Worm (Caenorhabditis elegans) whole organism, late embryonic: ENCODE data around the gene Y37D8A.2.

Experiments used
- C38D4.7 ChIP-seq: fragments of 200-800 bp; sonication (Bioruptor generic); optimal IDR thresholded peaks from 2 replicates; lab custom pipeline; 2018; ENCODE audit warnings: mild to moderate bottlenecking, missing genetic modification characterization, moderate library complexity, missing compliant biosample characterization
- K02D7.2 ChIP-seq: sonication (generic microtip); optimal IDR thresholded peaks from 2 replicates; lab custom pipeline; 2017; ENCODE audit warnings: mild to moderate bottlenecking, missing genetic modification characterization, missing compliant biosample characterization
- K09A11.1 ChIP-seq: sonication (generic microtip); optimal IDR thresholded peaks from 2 replicates; lab custom pipeline; 2017; ENCODE audit warnings: antibody characterized with exemption, mild to moderate bottlenecking, missing genetic modification characterization, missing compliant biosample characterization; ENCODE audit not compliant: insufficient read depth
- T23F11.4 ChIP-seq: fragments of 200-800 bp; sonication (Bioruptor generic); optimal IDR thresholded peaks from 2 replicates; lab custom pipeline; 2018; ENCODE audit warnings: mild to moderate bottlenecking, missing genetic modification characterization, missing compliant biosample characterization
- Y22D7AL.16 ChIP-seq: sonication (generic microtip); optimal IDR thresholded peaks from 2 replicates; lab custom pipeline; 2016; ENCODE audit warnings: missing genetic modification characterization, missing compliant biosample characterization
- ceh-14 ChIP-seq: sonication (generic microtip); optimal IDR thresholded peaks from 2 replicates; lab custom pipeline; 2016; ENCODE audit warnings: missing genotype, missing genetic modification characterization, missing compliant biosample characterization
- ceh-24 ChIP-seq: sonication (generic microtip); optimal IDR thresholded peaks from 2 replicates; lab custom pipeline; 2016; ENCODE audit warnings: mild to moderate bottlenecking, missing genetic modification characterization, missing compliant biosample characterization
- ceh-31 ChIP-seq: sonication (generic microtip); optimal IDR thresholded peaks from 2 replicates; lab custom pipeline; 2016; ENCODE audit warnings: missing genetic modification characterization, missing compliant biosample characterization
- ceh-9 ChIP-seq: sonication (generic microtip); optimal IDR thresholded peaks from 2 replicates; lab custom pipeline; 2016; ENCODE audit warnings: mild to moderate bottlenecking, missing genetic modification characterization, inconsistent platforms, missing compliant biosample characterization
- dve-1 ChIP-seq: sonication (generic microtip); optimal IDR thresholded peaks from 2 replicates; lab custom pipeline; 2017; ENCODE audit warnings: antibody characterized with exemption, mild to moderate bottlenecking, missing genetic modification characterization, missing compliant biosample characterization
- elt-2 ChIP-seq: sonication (generic microtip); optimal IDR thresholded peaks from 2 replicates; lab custom pipeline; 2016; ENCODE audit warnings: missing genetic modification reagents, missing genetic modification characterization, missing compliant biosample characterization
- fkh-10 ChIP-seq: fragments of 150-350 bp; optimal IDR thresholded peaks from 2 replicates; lab custom pipeline; 2014; ENCODE audit warnings: missing biosample characterization, missing genetic modification reagents, missing genetic modification characterization
- hlh-13 ChIP-seq: fragments of 200-800 bp; sonication (Bioruptor generic); optimal IDR thresholded peaks from 2 replicates; lab custom pipeline; 2018; ENCODE audit warnings: mild to moderate bottlenecking, missing genetic modification characterization, missing compliant biosample characterization
- hlh-6 ChIP-seq: sonication (generic microtip); optimal IDR thresholded peaks from 2 replicates; lab custom pipeline; 2016; ENCODE audit warnings: missing genotype, missing genetic modification characterization, missing compliant biosample characterization
- hlh-8 ChIP-seq: sonication (generic microtip); optimal IDR thresholded peaks from 2 replicates; lab custom pipeline; 2016; ENCODE audit warnings: missing genotype, missing genetic modification characterization, missing compliant biosample characterization
- lim-6 ChIP-seq: sonication (generic microtip); optimal IDR thresholded peaks from 2 replicates; lab custom pipeline; 2016; ENCODE audit warnings: missing genetic modification characterization, missing compliant biosample characterization
- madf-2 ChIP-seq: sonication (generic microtip); optimal IDR thresholded peaks from 2 replicates; lab custom pipeline; 2017; ENCODE audit warnings: missing genetic modification characterization, missing compliant biosample characterization
- nfya-1 ChIP-seq: sonication (generic microtip); optimal IDR thresholded peaks from 2 replicates; lab custom pipeline; 2017; ENCODE audit warnings: missing genetic modification characterization, mild to moderate bottlenecking, missing compliant biosample characterization, antibody characterized with exemption, moderate library complexity
- nhr-11 ChIP-seq: fragments of 150-350 bp; optimal IDR thresholded peaks from 2 replicates; lab custom pipeline; 2014; ENCODE audit warnings: missing biosample characterization, missing genetic modification characterization
- npax-4 ChIP-seq: sonication (generic microtip); optimal IDR thresholded peaks from 2 replicates; lab custom pipeline; 2016; ENCODE audit warnings: missing genetic modification characterization, missing compliant biosample characterization
- pat-9 ChIP-seq: fragments of 200-800 bp; sonication (Bioruptor generic); optimal IDR thresholded peaks from 2 replicates; lab custom pipeline; 2018; ENCODE audit warnings: mild to moderate bottlenecking, missing genetic modification characterization, moderate library complexity, missing compliant biosample characterization
- pax-1 ChIP-seq: fragments of 150-350 bp; optimal IDR thresholded peaks from 2 replicates; lab custom pipeline; 2014; ENCODE audit warnings: missing biosample characterization, missing genetic modification characterization
- pha-2 ChIP-seq: sonication (generic microtip); optimal IDR thresholded peaks from 2 replicates; lab custom pipeline; 2017; ENCODE audit warnings: mild to moderate bottlenecking, missing genetic modification characterization, missing compliant biosample characterization
- ref-2 ChIP-seq: sonication (generic microtip); optimal IDR thresholded peaks from 2 replicates; lab custom pipeline; 2016; ENCODE audit warnings: missing genetic modification characterization, missing compliant biosample characterization
- rnt-1 ChIP-seq: sonication (generic microtip); optimal IDR thresholded peaks from 2 replicates; lab custom pipeline; 2016; ENCODE audit warnings: missing genetic modification characterization, missing compliant biosample characterization
- sox-4 ChIP-seq: sonication (generic microtip); optimal IDR thresholded peaks from 2 replicates; lab custom pipeline; 2017; ENCODE audit warnings: mild to moderate bottlenecking, missing genetic modification characterization, inconsistent platforms, missing compliant biosample characterization
- tbx-7 ChIP-seq: sonication (generic microtip); optimal IDR thresholded peaks from 2 replicates; lab custom pipeline; 2016; ENCODE audit warnings: missing genotype, missing genetic modification characterization, missing compliant biosample characterization
- unc-42 ChIP-seq: sonication (generic microtip); optimal IDR thresholded peaks from 2 replicates; lab custom pipeline; 2016; ENCODE audit warnings: missing genotype, missing genetic modification characterization, missing compliant biosample characterization
- unc-55 ChIP-seq: sonication (generic microtip); optimal IDR thresholded peaks from 2 replicates; lab custom pipeline; 2017; ENCODE audit warnings: missing biosample characterization, missing genetic modification reagents, missing genetic modification characterization
- unc-86 ChIP-seq: sonication (generic microtip); optimal IDR thresholded peaks from 2 replicates; lab custom pipeline; 2016; ENCODE audit warnings: missing genetic modification characterization, missing compliant biosample characterization
- ztf-16 ChIP-seq: sonication (generic microtip); optimal IDR thresholded peaks from 2 replicates; lab custom pipeline; 2017; ENCODE audit warnings: missing genetic modification characterization, missing compliant biosample characterization

The Y37D8A.2 gene

ce11 chrIII:12821331-12821730 lies 1.3 kb downstream of the Y37D8A.2 start:
- TF ChIP-seq nhr-11 (tag; lab: Kevin White, UChicago) (no peak), unc-42 (tag; lab: Kevin White, UChicago) (peak; percentile 55)

ce11 chrIII:12822608-12823261 lies 2.7 kb downstream of the Y37D8A.2 start:
- no peak for TF ChIP-seq hlh-13 (GFP tag; lab: Kevin White, UChicago)
- TF ChIP-seq K02D7.2 (tag; lab: Kevin White, UChicago): peak; percentile 24
- TF ChIP-seq dve-1 (tag; lab: Kevin White, UChicago): peak; percentile 31
- TF ChIP-seq unc-55 (GFP tag; lab: Kevin White, UChicago): no peak
- peak; percentile 75 for TF ChIP-seq nfya-1 (tag; lab: Kevin White, UChicago)
- no peak for TF ChIP-seq pha-2 (tag; lab: Kevin White, UChicago)

- TF ChIP-seq hlh-13 (GFP tag; lab: Kevin White, UChicago): no peak
- no peak for TF ChIP-seq Y22D7AL.16
Observed at ce11 chrIII:12829068-12829467, 9.1 kb downstream of the Y37D8A.2 start, which contains the start of gene Y37D8A.3. Gene Y37D8A.3 (plus strand): TSS chrIII:12829368.

ce11 chrIII:12831696-12832095 lies 11.7 kb downstream of the Y37D8A.2 start:
- no peak for TF ChIP-seq ceh-24 (tag; lab: Kevin White, UChicago)

ce11 chrIII:12833079-12833478 lies 13.1 kb downstream of the Y37D8A.2 start:
- TF ChIP-seq ceh-24 (tag; lab: Kevin White, UChicago): no peak
- no peak for TF ChIP-seq npax-4 (tag; lab: Kevin White, UChicago)
- TF ChIP-seq ceh-14: no peak
- no peak for TF ChIP-seq pat-9 (tag; lab: Kevin White, UChicago)
- TF ChIP-seq pha-2 (tag; lab: Kevin White, UChicago): no peak
- no peak for TF ChIP-seq rnt-1 (tag; lab: Kevin White, UChicago)
- TF ChIP-seq unc-86 (tag; lab: Kevin White, UChicago): no peak
- TF ChIP-seq C38D4.7: no peak
- no peak for TF ChIP-seq Y22D7AL.16

ce11 chrIII:12836742-12837285 lies 16.8 kb downstream of the Y37D8A.2 start:
- TF ChIP-seq dve-1 (tag; lab: Kevin White, UChicago) (peak; percentile 82), tbx-7 (tag; lab: Kevin White, UChicago) (no peak), ztf-16 (tag; lab: Kevin White, UChicago) (no peak), K09A11.1 (tag; lab: Kevin White, UChicago) (no peak), ceh-14 (no peak), ceh-31 (no peak), C38D4.7 (no peak)

- TF ChIP-seq nfya-1 (tag; lab: Kevin White, UChicago) (peak; percentile 93), pax-1 (tag; lab: Kevin White, UChicago) (no peak)
Observed at ce11 chrIII:12838299-12838698, 18.3 kb downstream of the Y37D8A.2 start.

ce11 chrIII:12838913-12839366 lies 18.9 kb downstream of the Y37D8A.2 start, which contains the start of gene Y37D8A.4:
Gene Y37D8A.4 (minus strand): TSS chrIII:12838963.
- TF ChIP-seq lim-6 (no peak), hlh-8 (no peak), elt-2 (tag; lab: Kevin White, UChicago) (peak; percentile 2), T23F11.4 (GFP tag; lab: Kevin White, UChicago) (peak; percentile 0), pat-9 (tag; lab: Kevin White, UChicago) (no peak), madf-2 (tag; lab: Kevin White, UChicago) (no peak), ref-2 (tag; lab: Kevin White, UChicago) (no peak), ceh-9 (no peak), fkh-10 (GFP tag; lab: Kevin White, UChicago) (no peak), sox-4 (tag; lab: Kevin White, UChicago) (no peak), hlh-6 (tag; lab: Kevin White, UChicago) (no peak)
